Worm (Caenorhabditis elegans) whole organism, L1 larva: Measurements from ENCODE around the gene H12D21.9.

Source experiments
- C04F5.9 ChIP-seq: sonication (generic microtip); optimal IDR thresholded peaks from 2 replicates; lab custom pipeline; 2016; ENCODE audit warnings: missing genetic modification characterization, missing compliant biosample characterization
- C34B4.2 ChIP-seq: sonication (generic microtip); optimal IDR thresholded peaks from 2 replicates; lab custom pipeline; 2017; ENCODE audit warnings: mild to moderate bottlenecking, missing genetic modification characterization, missing compliant biosample characterization
- Y116A8C.19 ChIP-seq: sonication (generic microtip); optimal IDR thresholded peaks from 2 replicates; lab custom pipeline; 2016; ENCODE audit warnings: missing compliant biosample characterization, missing genetic modification characterization, borderline replicate concordance
- alr-1 ChIP-seq: fragments of 200-800 bp; sonication (Bioruptor generic); optimal IDR thresholded peaks from 2 replicates; lab custom pipeline; 2018; ENCODE audit warnings: borderline replicate concordance, mild to moderate bottlenecking, missing genetic modification characterization, missing compliant biosample characterization
- aly-2 ChIP-seq: fragments of 150-350 bp; optimal IDR thresholded peaks from 2 replicates; lab custom pipeline; 2014; ENCODE audit warnings: missing biosample characterization, missing genetic modification characterization
- blmp-1 ChIP-seq: fragments of 150-350 bp; optimal IDR thresholded peaks from 2 replicates; lab custom pipeline; 2014; ENCODE audit warnings: missing biosample characterization, missing genetic modification characterization
- ceh-8 ChIP-seq: fragments of 200-800 bp; sonication (Bioruptor generic); optimal IDR thresholded peaks from 2 replicates; lab custom pipeline; 2018; ENCODE audit warnings: mild to moderate bottlenecking, missing genetic modification characterization, moderate library complexity, missing compliant biosample characterization
- ceh-88 ChIP-seq: fragments of 200-800 bp; sonication (Bioruptor generic); IDR thresholded peaks from 2 replicates; pipeline ENCODE4 v1.3.6; 2022; ENCODE audit warnings: missing genetic modification characterization, missing compliant biosample characterization
- dsc-1 ChIP-seq: sonication (generic microtip); optimal IDR thresholded peaks from 2 replicates; lab custom pipeline; 2016; ENCODE audit warnings: mild to moderate bottlenecking, missing genetic modification characterization, missing compliant biosample characterization
- efl-1 ChIP-seq, 4 experiments: fragments of 150-350 bp; optimal IDR thresholded peaks in 3 of 4; peaks in 1 of 4; 1 replicate in 1 of 4; 2 replicates in 3 of 4; lab custom pipeline; 2014; ENCODE audit warnings: missing biosample characterization in 2 of 4, missing genetic modification characterization in 2 of 4, missing genetic modification reagents in 2 of 4
- efl-3 ChIP-seq: fragments of 200-800 bp; sonication (Bioruptor generic); optimal IDR thresholded peaks from 2 replicates; lab custom pipeline; 2018; ENCODE audit warnings: mild to moderate bottlenecking, missing genetic modification characterization, missing compliant biosample characterization
- egl-13 ChIP-seq: sonication (generic microtip); optimal IDR thresholded peaks from 2 replicates; lab custom pipeline; 2016; ENCODE audit warnings: missing genotype, missing genetic modification reagents, missing genetic modification characterization, missing compliant biosample characterization
- egl-27 ChIP-seq, 2 experiments: fragments of 150-350 bp in 1 of 2; sonication (generic microtip); optimal IDR thresholded peaks; 3 replicates each; lab custom pipeline; 2017 to 2018; ENCODE audit warnings: missing biosample characterization in 2 of 2, missing genetic modification characterization in 2 of 2, missing genetic modification reagents in 2 of 2
- elt-3 ChIP-seq, 6 experiments: fragments of 150-350 bp in 1 of 6; sonication (generic microtip); optimal IDR thresholded peaks; 2 replicates each; lab custom pipeline; 2017 to 2018; ENCODE audit warnings: missing biosample characterization in 6 of 6, missing genetic modification characterization in 6 of 6, inconsistent platforms in 1 of 6
- ets-5 ChIP-seq: fragments of 200-800 bp; sonication (Bioruptor generic); IDR thresholded peaks from 2 replicates; pipeline ENCODE4 v1.3.6; 2022; ENCODE audit warnings: missing genetic modification characterization, missing compliant biosample characterization
- fkh-4 ChIP-seq: sonication (generic microtip); optimal IDR thresholded peaks from 2 replicates; lab custom pipeline; 2016; ENCODE audit warnings: missing compliant biosample characterization, missing genetic modification characterization, borderline replicate concordance
- fkh-8 ChIP-seq: sonication (generic microtip); optimal IDR thresholded peaks from 2 replicates; lab custom pipeline; 2016; ENCODE audit warnings: mild to moderate bottlenecking, missing genetic modification characterization, missing compliant biosample characterization
- fos-1 ChIP-seq: fragments of 150-350 bp; optimal IDR thresholded peaks from 2 replicates; lab custom pipeline; 2014; ENCODE audit warnings: missing biosample characterization, missing genetic modification characterization
- grh-1 ChIP-seq: fragments of 200-800 bp; sonication (Bioruptor generic); IDR thresholded peaks from 2 replicates; pipeline ENCODE4 v1.3.6; 2022; ENCODE audit warnings: missing genetic modification reagents, missing genetic modification characterization, missing compliant biosample characterization
- hlh-17 ChIP-seq: fragments of 200-800 bp; sonication (Bioruptor generic); optimal IDR thresholded peaks from 2 replicates; lab custom pipeline; 2018; ENCODE audit warnings: missing genetic modification characterization, mild to moderate bottlenecking, missing compliant biosample characterization, moderate library complexity, borderline replicate concordance
- hlh-4 ChIP-seq: sonication (generic microtip); optimal IDR thresholded peaks from 2 replicates; lab custom pipeline; 2016; ENCODE audit warnings: mild to moderate bottlenecking, missing genetic modification characterization, missing compliant biosample characterization
- hpl-2 ChIP-seq: fragments of 150-350 bp; optimal IDR thresholded peaks from 2 replicates; lab custom pipeline; 2014; ENCODE audit warnings: missing biosample characterization, missing genetic modification reagents, missing genetic modification characterization
- irx-1 ChIP-seq: sonication (generic microtip); optimal IDR thresholded peaks from 2 replicates; lab custom pipeline; 2016; ENCODE audit warnings: missing genetic modification characterization, missing compliant biosample characterization
- jun-1 ChIP-seq: fragments of 150-350 bp; optimal IDR thresholded peaks from 2 replicates; lab custom pipeline; 2014; ENCODE audit warnings: missing biosample characterization, missing genetic modification reagents, missing genetic modification characterization
- lin-13 ChIP-seq: fragments of 150-350 bp; optimal IDR thresholded peaks from 2 replicates; lab custom pipeline; 2014; ENCODE audit warnings: missing biosample characterization, missing genetic modification reagents, missing genetic modification characterization
- lin-14 ChIP-seq: fragments of 200-800 bp; sonication (Bioruptor generic); optimal IDR thresholded peaks from 2 replicates; lab custom pipeline; 2018; ENCODE audit warnings: mild to moderate bottlenecking, missing genetic modification characterization, moderate library complexity, missing compliant biosample characterization
- lin-35 ChIP-seq, 2 experiments: fragments of 150-350 bp; optimal IDR thresholded peaks; 2 replicates each; lab custom pipeline; 2014; ENCODE audit warnings: missing biosample characterization in 2 of 2, missing genetic modification characterization in 2 of 2, missing genetic modification reagents in 2 of 2
- lsy-2 ChIP-seq, 2 experiments: fragments of 150-350 bp; optimal IDR thresholded peaks; 2 replicates each; lab custom pipeline; 2014; ENCODE audit warnings: missing biosample characterization in 2 of 2, missing genetic modification characterization in 2 of 2
- mab-9 ChIP-seq: fragments of 200-800 bp; sonication (Bioruptor generic); IDR thresholded peaks from 2 replicates; pipeline ENCODE4 v1.3.6; 2022; ENCODE audit warnings: missing genetic modification reagents, missing genetic modification characterization, missing compliant biosample characterization
- mdl-1 ChIP-seq, 2 experiments: fragments of 150-350 bp; optimal IDR thresholded peaks; 2 replicates each; lab custom pipeline; 2014 to 2017; ENCODE audit warnings: missing biosample characterization in 2 of 2, missing genetic modification characterization in 2 of 2, inconsistent platforms in 1 of 2
- nhr-11 ChIP-seq: fragments of 150-350 bp; optimal IDR thresholded peaks from 2 replicates; lab custom pipeline; 2014; ENCODE audit warnings: missing biosample characterization, missing genetic modification characterization
- nhr-47 ChIP-seq: sonication (generic microtip); optimal IDR thresholded peaks from 2 replicates; lab custom pipeline; 2016; ENCODE audit warnings: mild to moderate bottlenecking, missing genetic modification characterization, moderate library complexity, missing compliant biosample characterization
- nhr-71 ChIP-seq: sonication (generic microtip); optimal IDR thresholded peaks from 2 replicates; lab custom pipeline; 2016; ENCODE audit warnings: mild to moderate bottlenecking, missing genetic modification characterization, moderate library complexity, missing compliant biosample characterization
- nhr-76 ChIP-seq: sonication (generic microtip); optimal IDR thresholded peaks from 2 replicates; lab custom pipeline; 2017; ENCODE audit warnings: missing biosample characterization, missing genetic modification characterization
- nhr-77 ChIP-seq: fragments of 150-350 bp; optimal IDR thresholded peaks from 2 replicates; lab custom pipeline; 2014; ENCODE audit warnings: missing biosample characterization, missing genetic modification characterization
- nhr-85 ChIP-seq: sonication (generic microtip); peaks from one replicate; lab custom pipeline; 2016; ENCODE audit warnings: missing genetic modification characterization, inconsistent platforms, missing compliant biosample characterization
- nhr-90 ChIP-seq: sonication (generic microtip); optimal IDR thresholded peaks from 2 replicates; lab custom pipeline; 2016; ENCODE audit warnings: mild to moderate bottlenecking, missing genetic modification characterization, missing compliant biosample characterization; ENCODE audit not compliant: poor library complexity
- pqm-1 ChIP-seq: sonication (generic microtip); optimal IDR thresholded peaks from 3 replicates; lab custom pipeline; 2017; ENCODE audit warnings: missing biosample characterization, missing genetic modification characterization
- rnt-1 ChIP-seq: sonication (generic microtip); optimal IDR thresholded peaks from 2 replicates; lab custom pipeline; 2016; ENCODE audit warnings: mild to moderate bottlenecking, missing genetic modification characterization, moderate library complexity, missing compliant biosample characterization
- snpc-4 ChIP-seq: fragments of 150-350 bp; optimal IDR thresholded peaks from 2 replicates; lab custom pipeline; 2014; ENCODE audit warnings: missing biosample characterization, missing genetic modification characterization
- sup-37 ChIP-seq: fragments of 200-800 bp; sonication (Bioruptor generic); optimal IDR thresholded peaks from 2 replicates; lab custom pipeline; 2018; ENCODE audit warnings: mild to moderate bottlenecking, missing genetic modification characterization, missing compliant biosample characterization
- tbx-2 ChIP-seq: sonication (generic microtip); optimal IDR thresholded peaks from 2 replicates; lab custom pipeline; 2016; ENCODE audit warnings: missing genetic modification characterization, missing compliant biosample characterization
- tlp-1 ChIP-seq: fragments of 150-350 bp; optimal IDR thresholded peaks from 2 replicates; lab custom pipeline; 2014; ENCODE audit warnings: missing biosample characterization, missing genetic modification characterization
- unc-130 ChIP-seq: fragments of 150-350 bp; optimal IDR thresholded peaks from 2 replicates; lab custom pipeline; 2017; ENCODE audit warnings: missing biosample characterization, missing genetic modification characterization, inconsistent platforms
- unc-98 ChIP-seq: fragments of 200-800 bp; sonication (Bioruptor generic); IDR thresholded peaks from 2 replicates; pipeline ENCODE4 v1.3.6; 2022; ENCODE audit warnings: missing genetic modification characterization, missing compliant biosample characterization
- vab-15 ChIP-seq: sonication (generic microtip); optimal IDR thresholded peaks from 2 replicates; lab custom pipeline; 2017; ENCODE audit warnings: missing genotype, mild to moderate bottlenecking, missing genetic modification characterization, missing compliant biosample characterization
- zag-1 ChIP-seq: fragments of 150-350 bp; optimal IDR thresholded peaks from 2 replicates; lab custom pipeline; 2014; ENCODE audit warnings: missing biosample characterization, missing genetic modification characterization
- zip-4 ChIP-seq: fragments of 200-800 bp; sonication (Bioruptor generic); optimal IDR thresholded peaks from 2 replicates; lab custom pipeline; 2018; ENCODE audit warnings: mild to moderate bottlenecking, missing genetic modification characterization, moderate library complexity, missing compliant biosample characterization

H12D21.9 gene

DNA sequence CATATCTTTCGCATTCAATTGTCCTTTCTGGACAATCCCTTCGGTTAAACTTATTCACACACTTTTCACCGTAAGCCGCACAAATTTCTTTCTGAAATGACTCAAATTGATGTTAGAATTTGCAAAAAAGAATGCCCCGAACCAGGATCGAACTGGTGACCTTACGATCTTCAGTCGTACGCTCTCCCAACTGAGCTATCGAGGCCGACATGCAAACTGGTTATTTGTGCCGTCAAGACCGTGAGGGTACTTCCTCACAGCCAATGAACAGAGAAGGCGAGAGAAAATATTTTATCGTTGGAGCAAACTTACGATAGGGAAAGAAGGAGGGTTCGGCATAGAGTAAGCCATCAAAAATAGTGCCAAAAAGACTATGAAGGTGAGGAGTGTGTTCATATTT lies 33.0 kb downstream of the H12D21.9 start (continued):
- TF ChIP-seq hpl-2 (GFP tag; lab: Kevin White, UChicago): no peak
- TF ChIP-seq alr-1 (tag; lab: Kevin White, UChicago): no peak
- TF ChIP-seq dsc-1 (tag; lab: Kevin White, UChicago): peak; percentile 44
- no peak for TF ChIP-seq fkh-8 (tag; lab: Kevin White, UChicago)

- TF ChIP-seq efl-1 (optimal IDR thresholded peaks at IDR 0.05; lab: Kevin White, UChicago): no peak
- peak in 1 of 2 experiments; percentile 14 for TF ChIP-seq efl-1 (GFP tag; optimal IDR thresholded peaks at IDR 0.05 in 1 of 2; lab: Kevin White, UChicago)
- TF ChIP-seq ceh-88 (GFP tag; lab: Robert Waterston, UW): no peak
These were observed 33.9 kb downstream of the H12D21.9 start, which contains the start of gene ZC412.5 for ce11 chrV:14875371-14875770. Gene ZC412.5 (minus strand): TSS chrV:14875471.

- TF ChIP-seq hlh-17: no peak
- TF ChIP-seq fkh-4: no peak
- no peak for TF ChIP-seq snpc-4
- TF ChIP-seq nhr-85 (tag; lab: Kevin White, UChicago): no peak
- no peak for TF ChIP-seq C04F5.9
- no peak for TF ChIP-seq zag-1
- TF ChIP-seq elt-3 (tag; optimal IDR thresholded peaks at IDR 0.05; lab: Kevin White, UChicago): no peak
- TF ChIP-seq nhr-11 (tag; lab: Kevin White, UChicago): no peak
- TF ChIP-seq Y116A8C.19 (tag; lab: Kevin White, UChicago): no peak
- TF ChIP-seq grh-1 (GFP tag; lab: Robert Waterston, UW): no peak
- TF ChIP-seq pqm-1 (tag; lab: Kevin White, UChicago): no peak
- TF ChIP-seq zip-4 (GFP tag; lab: Kevin White, UChicago): no peak
- TF ChIP-seq lsy-2 (tag; optimal IDR thresholded peaks at IDR 0.05; lab: Kevin White, UChicago): no peak
- no peak for TF ChIP-seq ceh-88 (GFP tag; lab: Robert Waterston, UW)
- TF ChIP-seq C34B4.2 (tag; lab: Kevin White, UChicago): no peak
- no peak for TF ChIP-seq tbx-2 (tag; lab: Kevin White, UChicago)
- TF ChIP-seq sup-37: no peak
- no peak for TF ChIP-seq lin-35 (GFP tag; optimal IDR thresholded peaks at IDR 0.05; lab: Kevin White, UChicago)
- TF ChIP-seq ceh-8: no peak
- TF ChIP-seq unc-130 (tag; lab: Kevin White, UChicago): peak; percentile 56
- TF ChIP-seq rnt-1: peak; percentile 72
- no peak for TF ChIP-seq mab-9
- no peak for TF ChIP-seq egl-27 (tag; optimal IDR thresholded peaks at IDR 0.05; lab: Kevin White, UChicago)
- TF ChIP-seq jun-1 (tag; lab: Kevin White, UChicago): no peak
- no peak for TF ChIP-seq irx-1 (tag; lab: Kevin White, UChicago)
- TF ChIP-seq egl-13: no peak
- TF ChIP-seq unc-98 (GFP tag; lab: Robert Waterston, UW): no peak
- no peak for TF ChIP-seq nhr-71 (tag; lab: Kevin White, UChicago)
- no peak for TF ChIP-seq nhr-77 (tag; lab: Kevin White, UChicago)
- TF ChIP-seq lin-13: no peak
- peak; percentile 3 for TF ChIP-seq vab-15 (tag; lab: Kevin White, UChicago)
- no peak for TF ChIP-seq nhr-76 (tag; lab: Kevin White, UChicago)
- TF ChIP-seq efl-3: no peak
- TF ChIP-seq hlh-4: no peak
- TF ChIP-seq fkh-8 (tag; lab: Kevin White, UChicago): no peak
- TF ChIP-seq nhr-47 (tag; lab: Kevin White, UChicago): no peak
- no peak for TF ChIP-seq tlp-1
- TF ChIP-seq lin-14 (GFP tag; lab: Kevin White, UChicago): peak; percentile 77
- no peak for TF ChIP-seq mdl-1 (tag; optimal IDR thresholded peaks at IDR 0.05; lab: Kevin White, UChicago)
- no peak for TF ChIP-seq hpl-2 (GFP tag; lab: Kevin White, UChicago)
- no peak for TF ChIP-seq ets-5 (GFP tag; lab: Robert Waterston, UW)
- no peak for TF ChIP-seq nhr-90 (tag; lab: Kevin White, UChicago)
- TF ChIP-seq aly-2 (tag; lab: Kevin White, UChicago): no peak
- TF ChIP-seq blmp-1 (tag; lab: Kevin White, UChicago): no peak
- no peak for TF ChIP-seq fos-1 (tag; lab: Kevin White, UChicago)
These were observed 37.9 kb downstream of the H12D21.9 start, which contains the start of gene ZC412.3 for ce11 chrV:14871365-14871764. Gene ZC412.3 (minus strand): TSS chrV:14871547.
